Worm (Caenorhabditis elegans) whole organism, young adult: ENCODE measurements around the gene ZK673.4.

Experiments
- B0035.1 ChIP-seq: sonication (generic microtip); optimal IDR thresholded peaks from 2 replicates; lab custom pipeline; 2016; ENCODE audit warnings: missing genetic modification characterization, mild to moderate bottlenecking, missing compliant biosample characterization, missing genotype, missing genetic modification reagents
- Y67H2A.10 ChIP-seq: fragments of 200-800 bp; sonication (Bioruptor generic); conservative IDR thresholded peaks from 2 replicates; pipeline ENCODE4 v1.3.6; 2022; ENCODE audit warnings: missing genetic modification reagents, missing genetic modification characterization, missing compliant biosample characterization
- atf-7 ChIP-seq: sonication (generic microtip); optimal IDR thresholded peaks from 2 replicates; lab custom pipeline; 2017; ENCODE audit warnings: mild to moderate bottlenecking, missing genetic modification characterization, missing compliant biosample characterization
- ceh-40 ChIP-seq: fragments of 200-800 bp; sonication (Bioruptor generic); IDR thresholded peaks from 2 replicates; pipeline ENCODE4 v1.3.6; 2022; ENCODE audit warnings: missing genetic modification characterization, missing compliant biosample characterization
- madf-6 ChIP-seq: fragments of 200-800 bp; sonication (Bioruptor generic); IDR thresholded peaks from 2 replicates; pipeline ENCODE4 v1.3.6; 2022; ENCODE audit warnings: missing genetic modification reagents, missing genetic modification characterization, missing compliant biosample characterization
- nhr-27 ChIP-seq: fragments of 200-800 bp; sonication (Bioruptor generic); optimal IDR thresholded peaks from 2 replicates; lab custom pipeline; 2018; ENCODE audit warnings: mild to moderate bottlenecking, missing genetic modification characterization, moderate library complexity, missing compliant biosample characterization
- pha-4 ChIP-seq: fragments of 150-350 bp; sonication (generic microtip); optimal IDR thresholded peaks from 2 replicates; lab custom pipeline; 2014; ENCODE audit warnings: missing biosample characterization, missing genetic modification reagents, missing genetic modification characterization
- repo-1 ChIP-seq: sonication (generic microtip); optimal IDR thresholded peaks from 2 replicates; lab custom pipeline; 2017; ENCODE audit warnings: mild to moderate bottlenecking, missing genetic modification characterization, missing compliant biosample characterization

- TF ChIP-seq nhr-27 (tag; lab: Kevin White, UChicago) (no peak), ceh-40 (GFP tag; lab: Robert Waterston, UW) (no peak), repo-1 (tag; lab: Kevin White, UChicago) (no peak), B0035.1 (tag; lab: Kevin White, UChicago) (no peak), pha-4 (tag; lab: Kevin White, UChicago) (no peak), atf-7 (no peak), madf-6 (GFP tag; lab: Robert Waterston, UW) (no peak), Y67H2A.10 (GFP tag; lab: Robert Waterston, UW) (no peak)
These were observed 24.2 kb downstream of the ZK673.4 start, which contains the start of gene ZK666.4 for ce11 chrII:10476959-10477358.
